Fruit fly (Drosophila melanogaster) whole organism, wandering third instar larva: Measurements from ENCODE around the gene CG7332.

Source experiments
- CG9705 ChIP-seq: fragments of 200-800 bp; sonication (Bioruptor generic); optimal IDR thresholded peaks from 2 replicates; lab custom pipeline; 2018; ENCODE audit warnings: missing biosample characterization, mild to moderate bottlenecking, missing genetic modification characterization
- CrebA ChIP-seq: fragments of 200-800 bp; sonication (Bioruptor generic); optimal IDR thresholded peaks from 2 replicates; lab custom pipeline; 2016; ENCODE audit warnings: missing biosample characterization, mild to moderate bottlenecking, missing genetic modification characterization, borderline replicate concordance
- Dfd ChIP-seq: fragments of >200 bp; optimal IDR thresholded peaks from 2 replicates; lab custom pipeline; 2017; ENCODE audit warnings: missing biosample characterization, missing genetic modification characterization
- Dif ChIP-seq: fragments of 200-275, 200-300 bp; sonication (Bioruptor generic); optimal IDR thresholded peaks from 2 replicates; lab custom pipeline; 2018; ENCODE audit warnings: missing biosample characterization, missing genetic modification characterization; ENCODE audit not compliant: partially characterized antibody
- HLH106 ChIP-seq: fragments of 200-800 bp; optimal IDR thresholded peaks from 3 replicates; lab custom pipeline; 2019; ENCODE audit warnings: missing biosample characterization, mild to moderate bottlenecking, missing genetic modification characterization, moderate library complexity
- Hnf4 ChIP-seq: fragments of 200-800 bp; sonication (Bioruptor generic); optimal IDR thresholded peaks from 2 replicates; lab custom pipeline; 2016; ENCODE audit warnings: missing biosample characterization, mild to moderate bottlenecking, missing genetic modification characterization
- Hr78 ChIP-seq: fragments of >200 bp; optimal IDR thresholded peaks from 2 replicates; lab custom pipeline; 2017; ENCODE audit warnings: missing biosample characterization, missing genetic modification characterization
- Hr83 ChIP-seq: fragments of 200-300 bp; sonication (Bioruptor generic); optimal IDR thresholded peaks from 2 replicates; lab custom pipeline; 2016; ENCODE audit warnings: missing biosample characterization, mild to moderate bottlenecking, missing genetic modification characterization, moderate library complexity; ENCODE audit not compliant: poor library complexity, severe bottlenecking
- Jra ChIP-seq: sonication (Bioruptor generic); optimal IDR thresholded peaks from 2 replicates; lab custom pipeline; 2016; ENCODE audit warnings: missing biosample characterization, missing genetic modification characterization
- Myc ChIP-seq: fragments of >200 bp; optimal IDR thresholded peaks from 2 replicates; lab custom pipeline; 2017
- N ChIP-seq: fragments of >200 bp; optimal IDR thresholded peaks from 2 replicates; lab custom pipeline; 2018; ENCODE audit warnings: missing biosample characterization, missing external identifiers, missing genetic modification characterization
- OdsH ChIP-seq: fragments of 200-800 bp; sonication (Bioruptor generic); optimal IDR thresholded peaks from 2 replicates; lab custom pipeline; 2016; ENCODE audit warnings: missing biosample characterization, mild to moderate bottlenecking, missing genetic modification characterization
- Rel ChIP-seq, 2 experiments: fragments of 200-800 bp; sonication (Bioruptor generic) in 1 of 2; optimal IDR thresholded peaks; 2 replicates in 1 of 2; 3 replicates in 1 of 2; lab custom pipeline; 2016 to 2019; ENCODE audit warnings: mild to moderate bottlenecking in 2 of 2, missing biosample characterization in 2 of 2, missing genetic modification characterization in 2 of 2, moderate library complexity in 1 of 2
- Sp1 ChIP-seq: fragments of 200-800 bp; sonication (Bioruptor generic); optimal IDR thresholded peaks from 3 replicates; lab custom pipeline; 2019; ENCODE audit warnings: missing biosample characterization, mild to moderate bottlenecking, missing genetic modification characterization, moderate library complexity
- Vsx2 ChIP-seq: fragments of 200-300, 225-300 bp; sonication (Bioruptor generic); optimal IDR thresholded peaks from 2 replicates; lab custom pipeline; 2018; ENCODE audit warnings: missing biosample characterization, missing genetic modification characterization; ENCODE audit not compliant: partially characterized antibody
- br ChIP-seq: fragments of 200-800 bp; sonication (Bioruptor generic); optimal IDR thresholded peaks from 2 replicates; lab custom pipeline; 2016; ENCODE audit warnings: missing biosample characterization, missing genetic modification characterization
- brk ChIP-seq: fragments of 200-800 bp; sonication (Bioruptor generic); optimal IDR thresholded peaks from 2 replicates; lab custom pipeline; 2016; ENCODE audit warnings: missing biosample characterization, mild to moderate bottlenecking, missing genetic modification characterization
- dl ChIP-seq, 2 experiments: fragments of 175-275, 200-275 bp in 1 of 2; fragments of 200-275 bp in 1 of 2; sonication (Bioruptor generic); optimal IDR thresholded peaks; lab custom pipeline; 2018; ENCODE audit warnings: mild to moderate bottlenecking in 2 of 2, missing biosample characterization in 2 of 2, missing genetic modification characterization in 2 of 2, moderate library complexity in 2 of 2; ENCODE audit not compliant: partially characterized antibody in 2 of 2, insufficient read depth in 1 of 2
- dmrt93B ChIP-seq: fragments of 200-800 bp; sonication (Bioruptor generic); optimal IDR thresholded peaks from 2 replicates; lab custom pipeline; 2018; ENCODE audit warnings: missing biosample characterization, mild to moderate bottlenecking, missing genetic modification characterization
- dsf ChIP-seq: sonication (Bioruptor generic); optimal IDR thresholded peaks from 2 replicates; lab custom pipeline; 2016; ENCODE audit warnings: missing biosample characterization, missing genetic modification characterization, borderline replicate concordance
- ey ChIP-seq: fragments of 200-800 bp; sonication (Bioruptor generic); optimal IDR thresholded peaks from 2 replicates; lab custom pipeline; 2016; ENCODE audit warnings: missing biosample characterization, missing genetic modification characterization
- foxo ChIP-seq, 2 experiments: fragments of 200-800 bp; sonication (Bioruptor generic); optimal IDR thresholded peaks; 2 replicates in 1 of 2; 3 replicates in 1 of 2; lab custom pipeline; 2016 to 2017; ENCODE audit warnings: missing biosample characterization in 2 of 2, missing genetic modification characterization in 2 of 2
- fru ChIP-seq: fragments of 200-800 bp; sonication (Bioruptor generic); optimal IDR thresholded peaks from 3 replicates; lab custom pipeline; 2016; ENCODE audit warnings: missing biosample characterization, mild to moderate bottlenecking, missing genetic modification characterization
- h ChIP-seq: fragments of 200-800 bp; sonication (Bioruptor generic); optimal IDR thresholded peaks from 3 replicates; lab custom pipeline; 2016; ENCODE audit warnings: missing biosample characterization, mild to moderate bottlenecking, missing genetic modification characterization
- jim ChIP-seq: fragments of 175-275, 200-325 bp; sonication (Bioruptor generic); optimal IDR thresholded peaks from 2 replicates; lab custom pipeline; 2016; ENCODE audit warnings: missing biosample characterization, mild to moderate bottlenecking, missing genetic modification characterization
- pan ChIP-seq: fragments of >200 bp; optimal IDR thresholded peaks from 2 replicates; lab custom pipeline; 2017
- psq ChIP-seq: fragments of 200-800 bp; sonication (Bioruptor generic); optimal IDR thresholded peaks from 3 replicates; lab custom pipeline; 2017; ENCODE audit warnings: missing biosample characterization, mild to moderate bottlenecking, missing genetic modification characterization, moderate library complexity
- rgr ChIP-seq: fragments of 200-800 bp; sonication (Bioruptor generic); optimal IDR thresholded peaks from 3 replicates; lab custom pipeline; 2016; ENCODE audit warnings: missing biosample characterization, mild to moderate bottlenecking, missing genetic modification characterization
- sv ChIP-seq: fragments of 200-800 bp; sonication (Bioruptor generic); optimal IDR thresholded peaks from 3 replicates; lab custom pipeline; 2016; ENCODE audit warnings: missing biosample characterization, missing genetic modification characterization
- tai ChIP-seq: sonication (Bioruptor generic); optimal IDR thresholded peaks from 2 replicates; lab custom pipeline; 2016; ENCODE audit warnings: missing biosample characterization, missing genetic modification characterization
- usp ChIP-seq: fragments of >200 bp; optimal IDR thresholded peaks from 2 replicates; lab custom pipeline; 2017; ENCODE audit warnings: missing biosample characterization, missing genetic modification characterization
- woc ChIP-seq: sonication (Bioruptor generic); optimal IDR thresholded peaks from 2 replicates; lab custom pipeline; 2016; ENCODE audit warnings: missing biosample characterization, mild to moderate bottlenecking, missing genetic modification characterization

Gene CG7332

dm6 chrX:18924713-18925112, 40.4 kb downstream of the CG7332 start:
- TF ChIP-seq Dif (no peak), dsf (GFP tag; lab: Kevin White, UChicago) (no peak), pan (lab: Kevin White, UChicago) (no peak), OdsH (GFP tag; lab: Kevin White, UChicago) (peak; percentile 61), h (GFP tag; lab: Kevin White, UChicago) (peak; percentile 64), HLH106 (tag; lab: Kevin White, UChicago) (peak; percentile 55), Vsx2 (GFP tag; lab: Kevin White, UChicago) (no peak), dmrt93B (GFP tag; lab: Kevin White, UChicago) (peak; percentile 39), woc (peak; percentile 69), br (GFP tag; lab: Kevin White, UChicago) (peak; percentile 34), ey (peak; percentile 39), tai (GFP tag; lab: Kevin White, UChicago) (no peak), Hnf4 (GFP tag; lab: Kevin White, UChicago) (peak; percentile 16), rgr (GFP tag; lab: Kevin White, UChicago) (peak; percentile 45), dl (GFP tag; optimal IDR thresholded peaks at IDR 0.05; lab: Kevin White, UChicago; ENCODE audit: insufficient read depth in 1 of 2, partially characterized antibody in 2 of 2) (no peak), Myc (no peak), psq (GFP tag; lab: Kevin White, UChicago) (peak; percentile 74), fru (peak; percentile 72), N (no peak), Hr78 (GFP tag; lab: Kevin White, UChicago) (no peak), foxo (GFP tag; optimal IDR thresholded peaks at IDR 0.05; lab: Kevin White, UChicago) (peak in 1 of 2 experiments; percentile 64), Sp1 (GFP tag; lab: Kevin White, UChicago) (peak; percentile 67)

dm6 chrX:18925685-18926371, 41.5 kb downstream of the CG7332 start:
- TF ChIP-seq brk (GFP tag; lab: Kevin White, UChicago) (no peak), ey (peak; percentile 12), woc (peak; percentile 33), Vsx2 (GFP tag; lab: Kevin White, UChicago) (no peak), psq (GFP tag; lab: Kevin White, UChicago) (no peak), HLH106 (tag; lab: Kevin White, UChicago) (peak; percentile 22), sv (GFP tag; lab: Kevin White, UChicago) (no peak), OdsH (GFP tag; lab: Kevin White, UChicago) (peak; percentile 13), dmrt93B (GFP tag; lab: Kevin White, UChicago) (no peak), Myc (no peak), Hr83 (GFP tag; lab: Kevin White, UChicago) (no peak), CrebA (GFP tag; lab: Kevin White, UChicago) (peak; percentile 16), tai (GFP tag; lab: Kevin White, UChicago) (no peak), foxo (GFP tag; optimal IDR thresholded peaks at IDR 0.05; lab: Kevin White, UChicago) (peak in 1 of 2 experiments; percentile 45), N (no peak), Dfd (GFP tag; lab: Kevin White, UChicago) (peak; percentile 15), h (GFP tag; lab: Kevin White, UChicago) (peak; percentile 1), Jra (no peak)

dm6 chrX:18926372-18927200, 42.3 kb downstream of the CG7332 start:
- peak; percentile 16 for TF ChIP-seq psq (GFP tag; lab: Kevin White, UChicago)
- peak; percentile 92 for TF ChIP-seq Dfd (GFP tag; lab: Kevin White, UChicago)
- no peak for TF ChIP-seq usp (GFP tag; lab: Kevin White, UChicago)
- no peak for TF ChIP-seq OdsH (GFP tag; lab: Kevin White, UChicago)
- TF ChIP-seq Rel (GFP tag; optimal IDR thresholded peaks at IDR 0.05; lab: Kevin White, UChicago): no peak
- TF ChIP-seq Rel (tag; optimal IDR thresholded peaks at IDR 0.05; lab: Kevin White, UChicago): peak; percentile 23
- peak; percentile 88 for TF ChIP-seq jim (GFP tag; lab: Kevin White, UChicago)
- no peak for TF ChIP-seq CG9705 (GFP tag; lab: Kevin White, UChicago)
- TF ChIP-seq Dif: peak; percentile 13
- TF ChIP-seq woc: peak; percentile 54
- no peak for TF ChIP-seq ey
